Worm (Caenorhabditis elegans) whole organism, L4/young adult: ENCODE measurements around the gene K03B4.1.

Source experiments
- dao-5 ChIP-seq: sonication (generic microtip); optimal IDR thresholded peaks from 2 replicates; lab custom pipeline; 2016; ENCODE audit warnings: missing genotype, missing genetic modification characterization, moderate library complexity, missing compliant biosample characterization
- him-1 ChIP-seq: sonication (generic microtip); optimal IDR thresholded peaks from 2 replicates; lab custom pipeline; 2016; ENCODE audit warnings: missing genotype, missing genetic modification reagents, missing genetic modification characterization, missing compliant biosample characterization

- TF ChIP-seq him-1 (tag; lab: Kevin White, UChicago), result no peak
- no peak for TF ChIP-seq dao-5 (tag; lab: Kevin White, UChicago)
Observed at ce11 chrV:4691657-4692056, 2.5 kb downstream of the K03B4.1 start.
